Fruit fly (Drosophila melanogaster) Kc167 (cell line): ENCODE data around the gene nAChRbeta3.

Source experiments
- Sin3A ChIP-seq: fragments of >200 bp; optimal IDR thresholded peaks from 2 replicates; lab custom pipeline; 2018; ENCODE audit warnings: missing external identifiers
- psq ChIP-seq: fragments of >200 bp; optimal IDR thresholded peaks from 2 replicates; lab custom pipeline; 2017; ENCODE audit warnings: missing external identifiers

- TF ChIP-seq Sin3A (no peak), psq (lab: Kevin White, UChicago) (no peak)
Measured at dm6 chr2L:523165-523835, 21.6 kb upstream of the nAChRbeta3 start.
